Worm (Caenorhabditis elegans): ENCODE data around the gene rdy-2.

Gene rdy-2

DNA sequence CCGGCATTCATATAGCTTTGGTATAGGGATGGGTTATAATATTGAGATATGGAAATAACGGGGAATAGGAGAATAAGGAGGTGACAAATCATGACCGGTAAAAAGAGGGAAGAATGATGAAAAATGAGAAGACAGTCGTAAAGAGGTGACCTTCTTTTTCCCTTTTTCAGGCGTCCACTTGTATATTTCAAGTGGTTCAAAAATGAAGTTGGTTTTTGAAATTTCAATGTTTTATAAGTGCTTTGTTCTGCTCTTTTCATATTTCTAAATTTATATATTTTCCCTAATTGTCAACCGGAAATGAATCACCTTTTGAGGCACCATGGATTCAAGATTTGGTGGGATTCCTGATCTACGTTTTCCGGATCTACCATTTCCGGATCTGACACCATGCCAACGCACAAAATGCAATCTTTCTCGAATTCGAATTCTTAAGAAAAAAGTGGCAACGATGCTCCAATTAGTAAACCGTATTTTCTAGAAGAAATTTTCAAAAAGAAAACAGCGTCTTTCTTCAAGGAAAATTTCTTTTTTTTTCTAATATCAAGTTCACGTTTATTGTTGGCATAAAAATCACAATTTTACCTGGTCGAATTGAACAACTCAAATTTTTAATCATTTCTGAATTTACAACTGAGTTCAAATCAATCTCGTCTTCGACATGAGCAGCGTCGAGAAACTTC lies 11.1 kb downstream of the rdy-2 start, which contains the start of the genes F53F4.2 and F53F4.18:
F53F4.2 (minus strand) TSS at position 101 of the 683 bp plus-strand sequence.
F53F4.18 (plus strand) TSS at position 633 of the 683 bp plus-strand sequence.
- TF ChIP-seq ceh-14 (tag; optimal IDR thresholded peaks at IDR 0.05) (no peak), pax-1 (tag; optimal IDR thresholded peaks at IDR 0.05) (no peak), ceh-22 (tag; optimal IDR thresholded peaks at IDR 0.05) (no peak)

DNA sequence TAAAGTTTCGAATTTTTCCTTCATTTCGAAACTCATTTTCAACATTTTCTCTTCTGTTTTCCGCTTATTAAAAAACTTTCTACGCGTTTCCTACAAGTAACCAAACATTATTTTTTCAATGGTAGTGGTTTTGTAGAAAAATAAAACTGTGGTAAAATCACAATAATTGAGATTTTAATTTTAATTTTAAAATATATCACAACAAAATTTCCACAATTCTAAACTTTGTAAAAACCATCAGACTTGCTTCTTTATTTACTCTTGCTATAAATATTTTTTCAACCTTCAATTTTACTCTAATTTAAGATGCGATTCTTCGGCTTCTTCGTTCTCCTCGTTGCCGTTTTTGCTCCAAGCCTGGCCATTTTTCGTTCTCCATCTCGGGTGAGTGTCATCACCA lies 12.9 kb downstream of the rdy-2 start, which contains the start of gene F53F4.17:
F53F4.17 (plus strand) TSS at position 301 of the 400 bp plus-strand sequence.
- no peak for TF ChIP-seq ceh-9 (tag; optimal IDR thresholded peaks at IDR 0.05)
- no peak for TF ChIP-seq syd-9 (tag; optimal IDR thresholded peaks at IDR 0.05)
- TF ChIP-seq nhr-11 (tag; optimal IDR thresholded peaks at IDR 0.05) = no peak
- no peak for TF ChIP-seq unc-55 (GFP tag; optimal IDR thresholded peaks at IDR 0.05)
- no peak for TF ChIP-seq ceh-31 (tag; optimal IDR thresholded peaks at IDR 0.05)
- TF ChIP-seq pha-4 (tag; optimal IDR thresholded peaks at IDR 0.05) = no peak
- no peak for TF ChIP-seq nfya-1 (tag; optimal IDR thresholded peaks at IDR 0.05)
- TF ChIP-seq ahr-1 (tag; optimal IDR thresholded peaks at IDR 0.05) = no peak
- TF ChIP-seq fax-1 (tag; optimal IDR thresholded peaks at IDR 0.05) = no peak
- no peak for TF ChIP-seq zip-5 (tag; optimal IDR thresholded peaks at IDR 0.05)
- TF ChIP-seq ceh-22 (tag; optimal IDR thresholded peaks at IDR 0.05) = no peak
- TF ChIP-seq pat-9 (tag; optimal IDR thresholded peaks at IDR 0.05) = no peak
- TF ChIP-seq ceh-24 (tag; optimal IDR thresholded peaks at IDR 0.05) = no peak
- no peak for TF ChIP-seq dmd-4 (tag; optimal IDR thresholded peaks at IDR 0.05; ENCODE audit: borderline replicate concordance)
- no peak for TF ChIP-seq ceh-6 (GFP tag; optimal IDR thresholded peaks at IDR 0.05)
- no peak for TF ChIP-seq ets-4 (tag; optimal IDR thresholded peaks at IDR 0.05)
- TF ChIP-seq unc-42 (tag; optimal IDR thresholded peaks at IDR 0.05) = no peak
- no peak for TF ChIP-seq mec-3 (tag; optimal IDR thresholded peaks at IDR 0.05; ENCODE audit: borderline replicate concordance)
- no peak for TF ChIP-seq K09A11.1 (tag; optimal IDR thresholded peaks at IDR 0.05; ENCODE audit: insufficient read depth)
- no peak for TF ChIP-seq ceh-18 (tag; optimal IDR thresholded peaks at IDR 0.05)

DNA sequence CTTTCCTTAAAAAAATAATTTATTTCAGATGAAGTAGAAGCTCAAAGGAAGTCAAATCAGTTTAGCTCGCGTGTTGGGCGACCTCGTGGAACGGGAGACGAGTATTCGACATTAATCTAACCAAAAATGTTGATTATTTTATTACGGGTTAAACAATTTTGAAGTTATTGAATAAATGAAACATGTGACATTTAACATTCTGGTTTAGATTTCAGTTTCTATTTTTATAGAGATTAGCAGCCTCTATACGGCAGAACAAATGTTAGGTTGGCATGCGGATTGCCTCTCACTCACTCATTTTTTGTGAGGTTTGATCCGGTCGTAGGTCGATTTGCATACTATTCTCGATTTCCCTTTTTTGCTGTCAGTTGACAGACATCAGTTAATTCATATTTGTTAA lies 16.3 kb downstream of the rdy-2 start, which contains the start of gene F53F4.1:
F53F4.1 (plus strand) TSS at position 301 of the 400 bp plus-strand sequence.
- no peak for TF ChIP-seq eyg-1 (tag; optimal IDR thresholded peaks at IDR 0.05)
- no peak for TF ChIP-seq unc-42 (tag; optimal IDR thresholded peaks at IDR 0.05)

DNA sequence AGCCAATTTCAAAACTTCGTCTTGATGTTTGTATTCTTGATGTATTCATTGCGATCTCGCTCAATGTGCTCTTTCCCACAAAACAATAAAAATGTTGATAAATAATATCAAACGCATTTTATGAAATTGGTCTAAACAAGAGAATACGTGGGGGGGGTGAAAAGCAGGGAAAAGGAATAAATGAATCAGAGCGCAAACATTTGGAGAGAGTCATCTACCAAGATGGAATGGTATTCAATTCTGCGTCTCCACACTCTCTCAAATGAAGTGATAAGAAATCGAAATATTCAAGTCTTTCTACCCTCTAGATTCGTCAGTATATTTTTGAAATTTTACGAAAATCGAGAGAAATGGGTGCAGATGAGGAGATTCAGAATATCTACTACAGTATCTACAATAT lies 20.1 kb downstream of the rdy-2 start, which contains the start of gene C50B8.5:
C50B8.5 (plus strand) TSS at position 273 of the 400 bp plus-strand sequence.
- TF ChIP-seq dve-1 (tag; optimal IDR thresholded peaks at IDR 0.05) (peak; percentile 4), fkh-6 (tag; optimal IDR thresholded peaks at IDR 0.05) (no peak)

DNA sequence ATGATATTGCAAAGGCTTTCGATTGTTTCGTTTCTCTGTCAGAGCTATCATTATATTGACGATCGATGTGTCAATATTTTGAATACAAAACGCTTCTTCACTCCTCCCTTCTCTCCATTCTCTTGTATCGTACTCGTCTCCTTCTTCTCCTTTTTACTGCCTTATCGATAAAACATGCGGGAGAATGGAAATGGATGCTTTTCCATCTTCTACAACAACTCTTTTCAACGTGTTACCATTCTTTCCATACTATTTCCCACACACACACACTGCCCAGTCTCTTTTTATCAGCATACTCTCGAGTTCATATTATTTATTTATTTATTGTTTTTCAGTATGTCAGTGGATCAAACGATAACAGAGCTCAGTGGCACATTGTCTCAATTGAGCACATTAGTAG lies 22.1 kb downstream of the rdy-2 start, which contains the start of gene C50B8.6:
C50B8.6 (plus strand) TSS at position 336 of the 400 bp plus-strand sequence.
- TF ChIP-seq F13H6.1 (tag; optimal IDR thresholded peaks at IDR 0.05) (no peak), ceh-24 (tag; optimal IDR thresholded peaks at IDR 0.05) (no peak), npax-4 (tag; optimal IDR thresholded peaks at IDR 0.05) (no peak), ahr-1 (tag; optimal IDR thresholded peaks at IDR 0.05) (no peak), unc-42 (tag; optimal IDR thresholded peaks at IDR 0.05) (no peak), ceh-31 (tag; optimal IDR thresholded peaks at IDR 0.05) (no peak), ceh-22 (tag; optimal IDR thresholded peaks at IDR 0.05) (no peak), ceh-30 (tag; optimal IDR thresholded peaks at IDR 0.05) (no peak), lim-6 (tag; optimal IDR thresholded peaks at IDR 0.05) (no peak), ceh-2 (tag; optimal IDR thresholded peaks at IDR 0.05) (no peak), ref-2 (tag; optimal IDR thresholded peaks at IDR 0.05) (no peak), C08G9.2 (tag; optimal IDR thresholded peaks at IDR 0.05) (no peak), fkh-6 (tag; optimal IDR thresholded peaks at IDR 0.05) (no peak), T23F11.4 (GFP tag; optimal IDR thresholded peaks at IDR 0.05) (no peak), ets-4 (tag; optimal IDR thresholded peaks at IDR 0.05) (no peak), Y22D7AL.16 (tag; optimal IDR thresholded peaks at IDR 0.05) (no peak), pax-1 (tag; optimal IDR thresholded peaks at IDR 0.05) (no peak)

Measured in whole organism, late embryonic.